Fruit fly (Drosophila melanogaster) whole organism, embryonic: ENCODE data around the gene Miox.

Experiments
- BEAF-32 ChIP-seq: fragments of 200-800 bp; sonication (Bioruptor generic); optimal IDR thresholded peaks from 3 replicates; lab custom pipeline; 2017; ENCODE audit warnings: missing biosample characterization, missing genetic modification characterization, mild to moderate bottlenecking, moderate library complexity, missing genetic modification reagents
- Bdp1 ChIP-seq: fragments of 200-800 bp; sonication (Bioruptor generic); optimal IDR thresholded peaks from 3 replicates; lab custom pipeline; 2016; ENCODE audit warnings: missing biosample characterization, missing genetic modification characterization
- CG1024 ChIP-seq: fragments of 200-800 bp; sonication (Bioruptor generic); IDR thresholded peaks from 2 replicates; pipeline ENCODE4 v1.3.6; 2022; ENCODE audit warnings: missing biosample characterization, missing genetic modification characterization
- CG10462 ChIP-seq: fragments of 200-800 bp; sonication (Bioruptor generic); optimal IDR thresholded peaks from 2 replicates; lab custom pipeline; 2016; ENCODE audit warnings: missing biosample characterization, missing genetic modification characterization
- CG11695 ChIP-seq: fragments of 200-800 bp; sonication (Bioruptor generic); IDR thresholded peaks from 3 replicates; pipeline ENCODE4 v1.3.6; 2022; ENCODE audit warnings: missing biosample characterization, missing genetic modification characterization
- CG11696 ChIP-seq: fragments of 200-800 bp; sonication (Bioruptor generic); IDR thresholded peaks from 2 replicates; pipeline ENCODE4 v1.3.6; 2022; ENCODE audit warnings: missing biosample characterization, missing genetic modification characterization
- CG12236 ChIP-seq: fragments of 200-800 bp; sonication (Bioruptor generic); optimal IDR thresholded peaks from 2 replicates; lab custom pipeline; 2016; ENCODE audit warnings: missing biosample characterization, missing genetic modification characterization
- CG15269 ChIP-seq: fragments of 200-800 bp; sonication (Bioruptor generic); optimal IDR thresholded peaks from 2 replicates; lab custom pipeline; 2018; ENCODE audit warnings: missing biosample characterization, mild to moderate bottlenecking, missing genetic modification characterization, moderate library complexity
- CG18011 ChIP-seq: fragments of 200-800 bp; sonication (Bioruptor generic); optimal IDR thresholded peaks from 2 replicates; lab custom pipeline; 2017; ENCODE audit warnings: missing biosample characterization, missing genetic modification characterization, mild to moderate bottlenecking, moderate library complexity, missing genotype
- CG2120 ChIP-seq: fragments of 200-800 bp; sonication (Bioruptor generic); optimal IDR thresholded peaks from 3 replicates; lab custom pipeline; 2016; ENCODE audit warnings: missing biosample characterization, missing genetic modification characterization
- CG2875 ChIP-seq: fragments of 200-800 bp; sonication (Bioruptor generic); optimal IDR thresholded peaks from 2 replicates; lab custom pipeline; 2017; ENCODE audit warnings: missing biosample characterization, mild to moderate bottlenecking, missing genetic modification characterization, missing genetic modification reagents
- CG30403 ChIP-seq: fragments of 200-800 bp; sonication (Bioruptor generic); optimal IDR thresholded peaks from 3 replicates; lab custom pipeline; 2016; ENCODE audit warnings: missing biosample characterization, missing genetic modification characterization
- CG3065 ChIP-seq: fragments of 200-800 bp; sonication (Bioruptor generic); optimal IDR thresholded peaks from 2 replicates; lab custom pipeline; 2016; ENCODE audit warnings: missing biosample characterization, missing genetic modification characterization
- CG31365 ChIP-seq: fragments of 200-800 bp; sonication (Bioruptor generic); optimal IDR thresholded peaks from 2 replicates; lab custom pipeline; 2018; ENCODE audit warnings: missing biosample characterization, mild to moderate bottlenecking, missing genetic modification characterization
- CG3838 ChIP-seq: fragments of 200-800 bp; sonication (Bioruptor generic); optimal IDR thresholded peaks from 3 replicates; lab custom pipeline; 2016; ENCODE audit warnings: missing biosample characterization, missing genetic modification characterization
- CG3995 ChIP-seq: fragments of 200-800 bp; sonication (Bioruptor generic); optimal IDR thresholded peaks from 3 replicates; lab custom pipeline; 2016; ENCODE audit warnings: missing biosample characterization, missing genetic modification characterization
- CG6654 ChIP-seq: fragments of 200-800 bp; sonication (Bioruptor generic); optimal IDR thresholded peaks from 2 replicates; lab custom pipeline; 2017; ENCODE audit warnings: missing biosample characterization, mild to moderate bottlenecking, missing genetic modification characterization
- CG7357 ChIP-seq: fragments of 200-800 bp; sonication (Bioruptor generic); IDR thresholded peaks from 3 replicates; pipeline ENCODE4 v1.3.6; 2022; ENCODE audit warnings: missing biosample characterization, missing genetic modification characterization
- CG7745 ChIP-seq: fragments of 200-800 bp; sonication (Bioruptor generic); optimal IDR thresholded peaks from 2 replicates; lab custom pipeline; 2018; ENCODE audit warnings: missing biosample characterization, mild to moderate bottlenecking, missing genetic modification characterization, moderate library complexity
- CG8290 ChIP-seq, 3 experiments: fragments of 200-800 bp; sonication (Bioruptor generic); optimal IDR thresholded peaks; 2 replicates each; lab custom pipeline; 2016 to 2019; ENCODE audit warnings: missing biosample characterization in 3 of 3, missing genetic modification characterization in 3 of 3, mild to moderate bottlenecking in 2 of 3, moderate library complexity in 1 of 3
- CG8359 ChIP-seq: fragments of 200-800 bp; sonication (Bioruptor generic); optimal IDR thresholded peaks from 2 replicates; lab custom pipeline; 2017; ENCODE audit warnings: missing biosample characterization, mild to moderate bottlenecking, missing genetic modification characterization, borderline replicate concordance
- CG9876 ChIP-seq: fragments of 200-800 bp; sonication (Bioruptor generic); optimal IDR thresholded peaks from 2 replicates; lab custom pipeline; 2016; ENCODE audit warnings: missing biosample characterization, missing genetic modification characterization
- CHES-1-like ChIP-seq: fragments of 200-800 bp; sonication (Bioruptor generic); optimal IDR thresholded peaks from 2 replicates; lab custom pipeline; 2016; ENCODE audit warnings: missing biosample characterization, missing genetic modification characterization
- Chrac-16 ChIP-seq: fragments of 200-800 bp; sonication (Bioruptor generic); optimal IDR thresholded peaks from 3 replicates; lab custom pipeline; 2016; ENCODE audit warnings: missing biosample characterization, missing genetic modification characterization
- CkIIα-i1 ChIP-seq: fragments of 200-800 bp; sonication (Bioruptor generic); IDR thresholded peaks from 2 replicates; pipeline ENCODE4 v1.3.6; 2022; ENCODE audit warnings: missing biosample characterization, missing genetic modification characterization
- Drgx ChIP-seq: fragments of 200-800 bp; sonication (Bioruptor generic); IDR thresholded peaks from 2 replicates; pipeline ENCODE4 v1.3.6; 2022; ENCODE audit warnings: missing biosample characterization, missing genetic modification characterization
- HLH3B ChIP-seq: fragments of 200-800 bp; sonication (Bioruptor generic); IDR thresholded peaks from 2 replicates; pipeline ENCODE4 v1.3.6; 2022; ENCODE audit warnings: missing biosample characterization, missing genetic modification characterization
- HmgZ ChIP-seq: fragments of 200-800 bp; sonication (Bioruptor generic); optimal IDR thresholded peaks from 2 replicates; lab custom pipeline; 2018; ENCODE audit warnings: missing biosample characterization, mild to moderate bottlenecking, missing genetic modification characterization
- Kr ChIP-seq: fragments of 200-800 bp; sonication (Bioruptor generic); optimal IDR thresholded peaks from 2 replicates; lab custom pipeline; 2017; ENCODE audit warnings: missing biosample characterization, mild to moderate bottlenecking, missing genetic modification characterization
- Neu2 ChIP-seq: fragments of 200-800 bp; sonication (Bioruptor generic); optimal IDR thresholded peaks from 3 replicates; lab custom pipeline; 2016; ENCODE audit warnings: missing biosample characterization, missing genetic modification characterization, borderline replicate concordance
- Oaz ChIP-seq: fragments of 200-800 bp; sonication (Bioruptor generic); IDR thresholded peaks from 2 replicates; pipeline ENCODE4 v1.3.6; 2022; ENCODE audit warnings: missing biosample characterization, missing genetic modification characterization
- Sin3A ChIP-seq: fragments of >200 bp; optimal IDR thresholded peaks from 2 replicates; lab custom pipeline; 2018
- Taf1 ChIP-seq: fragments of 200-800 bp; sonication (Bioruptor generic); IDR thresholded peaks from 2 replicates; pipeline ENCODE4 v1.3.6; 2022; ENCODE audit warnings: missing biosample characterization, missing genetic modification characterization
- ase ChIP-seq: fragments of 200-800 bp; sonication (Bioruptor generic); IDR thresholded peaks from 3 replicates; pipeline ENCODE4 v1.3.6; 2022; ENCODE audit warnings: missing biosample characterization, missing genetic modification characterization
- cad ChIP-seq: fragments of >200 bp; optimal IDR thresholded peaks from 2 replicates; lab custom pipeline; 2017; ENCODE audit warnings: missing biosample characterization, missing genetic modification characterization
- danr ChIP-seq: fragments of 200-800 bp; sonication (Bioruptor generic); IDR thresholded peaks from 2 replicates; pipeline ENCODE4 v1.3.6; 2022; ENCODE audit warnings: missing biosample characterization, missing genetic modification characterization
- dmrt99B ChIP-seq: fragments of 200-800 bp; sonication (Bioruptor generic); optimal IDR thresholded peaks from 2 replicates; lab custom pipeline; 2018; ENCODE audit warnings: missing biosample characterization, mild to moderate bottlenecking, missing genetic modification characterization, moderate library complexity
- gro ChIP-seq: fragments of 200-800 bp; sonication (Bioruptor generic); optimal IDR thresholded peaks from 2 replicates; lab custom pipeline; 2016; ENCODE audit warnings: missing biosample characterization, missing genetic modification characterization
- hb ChIP-seq: fragments of 200-800 bp; sonication (Bioruptor generic); IDR thresholded peaks from 3 replicates; pipeline ENCODE4 v1.3.6; 2022; ENCODE audit warnings: missing biosample characterization, missing genetic modification characterization; ENCODE audit not compliant: partially characterized antibody
- hth ChIP-seq: fragments of >200 bp; optimal IDR thresholded peaks from 2 replicates; lab custom pipeline; 2017; ENCODE audit warnings: inconsistent platforms
- lbe ChIP-seq: fragments of 200-800 bp; sonication (Bioruptor generic); optimal IDR thresholded peaks from 2 replicates; lab custom pipeline; 2016; ENCODE audit warnings: missing biosample characterization, mild to moderate bottlenecking, missing genetic modification characterization
- nerfin-2 ChIP-seq: fragments of 200-800 bp; sonication (Bioruptor generic); IDR thresholded peaks from 2 replicates; pipeline ENCODE4 v1.3.6; 2022; ENCODE audit warnings: missing biosample characterization, missing genetic modification characterization; ENCODE audit not compliant: partially characterized antibody
- onecut ChIP-seq: fragments of 200-800 bp; sonication (Bioruptor generic); IDR thresholded peaks from 2 replicates; pipeline ENCODE4 v1.3.6; 2022; ENCODE audit warnings: missing biosample characterization, missing genetic modification characterization
- psq ChIP-seq: fragments of 200-800 bp; sonication (Bioruptor generic); optimal IDR thresholded peaks from 2 replicates; lab custom pipeline; 2017; ENCODE audit warnings: missing biosample characterization, missing genetic modification characterization
- ro ChIP-seq: fragments of 200-800 bp; sonication (Bioruptor generic); IDR thresholded peaks from 2 replicates; pipeline ENCODE4 v1.3.6; 2022; ENCODE audit warnings: missing biosample characterization, missing genetic modification characterization
- shn ChIP-seq: fragments of 200-800 bp; sonication (Bioruptor generic); optimal IDR thresholded peaks from 3 replicates; lab custom pipeline; 2016; ENCODE audit warnings: missing biosample characterization, missing genetic modification characterization
- sisA ChIP-seq: fragments of 200-800 bp; sonication (Bioruptor generic); IDR thresholded peaks from 2 replicates; pipeline ENCODE4 v1.3.6; 2022; ENCODE audit warnings: missing biosample characterization, missing genetic modification characterization
- ssp ChIP-seq: fragments of 200-800 bp; sonication (Bioruptor generic); IDR thresholded peaks from 2 replicates; pipeline ENCODE4 v1.3.6; 2022; ENCODE audit warnings: missing biosample characterization, missing genetic modification characterization
- tio ChIP-seq: fragments of 200-800 bp; sonication (Bioruptor generic); optimal IDR thresholded peaks from 2 replicates; lab custom pipeline; 2017; ENCODE audit warnings: missing biosample characterization, missing genetic modification characterization, inconsistent platforms
- trh ChIP-seq: fragments of 200-800 bp; sonication (Bioruptor generic); optimal IDR thresholded peaks from 2 replicates; lab custom pipeline; 2016; ENCODE audit warnings: missing biosample characterization, missing genetic modification characterization
- vvl ChIP-seq: fragments of 200-800 bp; sonication (Bioruptor generic); IDR thresholded peaks from 2 replicates; pipeline ENCODE4 v1.3.6; 2022; ENCODE audit warnings: missing biosample characterization, missing genetic modification characterization
- wor ChIP-seq: fragments of 200-800 bp; sonication (Bioruptor generic); IDR thresholded peaks from 2 replicates; pipeline ENCODE4 v1.3.6; 2022; ENCODE audit warnings: missing biosample characterization, missing genetic modification characterization
- z ChIP-seq: fragments of 200-800 bp; sonication (Bioruptor generic); IDR thresholded peaks from 3 replicates; pipeline ENCODE4 v1.3.6; 2022; ENCODE audit warnings: missing biosample characterization, missing genetic modification characterization

Gene Miox

dm6 chr3L:12223635-12224016, 38.8 kb downstream of the Miox start (continued):
- TF ChIP-seq CG7745 = no peak
- TF ChIP-seq CG15269 = peak; percentile 9
- no peak for TF ChIP-seq CG31365 (tag; lab: Kevin White, UChicago)
- no peak for TF ChIP-seq BEAF-32 (GFP tag; lab: Kevin White, UChicago)
- no peak for TF ChIP-seq CG18011 (GFP tag; lab: Kevin White, UChicago)
- no peak for TF ChIP-seq CkIIα-i1 (GFP tag; lab: Robert Waterston, UW)
- no peak for TF ChIP-seq CG7357 (GFP tag; lab: Robert Waterston, UW)
- no peak for TF ChIP-seq Neu2 (GFP tag; lab: Kevin White, UChicago)
- no peak for TF ChIP-seq HmgZ
- no peak for TF ChIP-seq CG3065 (GFP tag; lab: Kevin White, UChicago)
- TF ChIP-seq psq (GFP tag; lab: Kevin White, UChicago) = no peak
- no peak for TF ChIP-seq Oaz
- TF ChIP-seq CG8290 (GFP tag; optimal IDR thresholded peaks at IDR 0.05; lab: Kevin White, UChicago) = no peak
- TF ChIP-seq CG8290 (tag; optimal IDR thresholded peaks at IDR 0.05; lab: Kevin White, UChicago) = no peak
- TF ChIP-seq CG11695 = peak; percentile 36; the same call in 1 of the 3 replicates
- TF ChIP-seq Chrac-16 (GFP tag; lab: Kevin White, UChicago) = no peak
- TF ChIP-seq dmrt99B (tag; lab: Kevin White, UChicago) = peak; percentile 23
- peak; percentile 24 for TF ChIP-seq CG30403 (GFP tag; lab: Kevin White, UChicago)
- no peak for TF ChIP-seq trh (GFP tag; lab: Kevin White, UChicago)
- no peak for TF ChIP-seq CG6654
- no peak for TF ChIP-seq CG3995 (GFP tag; lab: Kevin White, UChicago)
- TF ChIP-seq vvl (GFP tag; lab: Robert Waterston, UW) = no peak
- no peak for TF ChIP-seq nerfin-2
- TF ChIP-seq ase (GFP tag; lab: Robert Waterston, UW) = 0 out of 3 replicates have a peak, but pooled peaks have one; percentile 4
- TF ChIP-seq lbe (GFP tag; lab: Kevin White, UChicago) = no peak
- no peak for TF ChIP-seq wor (GFP tag; lab: Robert Waterston, UW)
- TF ChIP-seq Taf1 (GFP tag; lab: Robert Waterston, UW) = no peak
- no peak for TF ChIP-seq CHES-1-like (GFP tag; lab: Kevin White, UChicago)
- TF ChIP-seq gro (GFP tag; lab: Kevin White, UChicago) = no peak
- TF ChIP-seq shn (GFP tag; lab: Kevin White, UChicago) = no peak
- TF ChIP-seq ssp = 0 out of 2 replicates have a peak, but pooled peaks have one; percentile 7
- TF ChIP-seq CG11696 (GFP tag; lab: Robert Waterston, UW) = no peak
- no peak for TF ChIP-seq ro (GFP tag; lab: Robert Waterston, UW)
- TF ChIP-seq tio (GFP tag; lab: Kevin White, UChicago) = no peak
- TF ChIP-seq CG8359 (GFP tag; lab: Kevin White, UChicago) = no peak
- TF ChIP-seq hb (GFP tag; lab: Robert Waterston, UW) = no peak
- TF ChIP-seq CG12236 (GFP tag; lab: Kevin White, UChicago) = no peak
- TF ChIP-seq z (GFP tag; lab: Robert Waterston, UW) = no peak
- no peak for TF ChIP-seq CG10462 (GFP tag; lab: Kevin White, UChicago)
- no peak for TF ChIP-seq Sin3A
- no peak for TF ChIP-seq sisA
- TF ChIP-seq onecut (GFP tag; lab: Robert Waterston, UW) = no peak
- TF ChIP-seq CG3838 (GFP tag; lab: Kevin White, UChicago) = no peak
- TF ChIP-seq CG9876 (GFP tag; lab: Kevin White, UChicago) = no peak
- TF ChIP-seq CG1024 = no peak
- no peak for TF ChIP-seq HLH3B
- TF ChIP-seq Kr = no peak
- TF ChIP-seq CG2120 (GFP tag; lab: Kevin White, UChicago) = no peak
- no peak for TF ChIP-seq cad (GFP tag; lab: Kevin White, UChicago)
- no peak for TF ChIP-seq Bdp1 (GFP tag; lab: Kevin White, UChicago)
- no peak for TF ChIP-seq hth (lab: Kevin White, UChicago)
- peak; percentile 38; the same call in 1 of the 2 replicates for TF ChIP-seq Drgx
- 0 out of 2 replicates have a peak, but pooled peaks have one; percentile 11 for TF ChIP-seq danr
- TF ChIP-seq CG2875 (GFP tag; lab: Kevin White, UChicago) = no peak
